Worm (Caenorhabditis elegans) whole organism, young adult: Measurements from ENCODE around the gene F14H8.2.

Source experiments
- F10E7.11 ChIP-seq: sonication (generic microtip); optimal IDR thresholded peaks from 2 replicates; lab custom pipeline; 2017; ENCODE audit warnings: mild to moderate bottlenecking, missing genetic modification characterization, moderate library complexity, missing compliant biosample characterization
- F49E8.2 ChIP-seq: sonication (generic microtip); optimal IDR thresholded peaks from 3 replicates; lab custom pipeline; 2017; ENCODE audit warnings: missing genetic modification characterization, mild to moderate bottlenecking, missing compliant biosample characterization, antibody characterized with exemption, moderate library complexity; ENCODE audit not compliant: insufficient read depth
- F52B5.7 ChIP-seq: sonication (generic microtip); optimal IDR thresholded peaks from 2 replicates; lab custom pipeline; 2016; ENCODE audit warnings: mild to moderate bottlenecking, missing genetic modification characterization, missing compliant biosample characterization
- T26A5.8 ChIP-seq: sonication (generic microtip); optimal IDR thresholded peaks from 2 replicates; lab custom pipeline; 2016; ENCODE audit warnings: missing genetic modification characterization, missing compliant biosample characterization
- Y53F4B.3 ChIP-seq: fragments of 200-800 bp; sonication (Bioruptor generic); IDR thresholded peaks from 2 replicates; pipeline ENCODE4 v1.3.6; 2022; ENCODE audit warnings: missing genetic modification reagents, missing genetic modification characterization, missing compliant biosample characterization
- Y53G8AR.9 ChIP-seq: fragments of 200-800 bp; sonication (Bioruptor generic); conservative IDR thresholded peaks from 2 replicates; pipeline ENCODE4 v1.3.6; 2022; ENCODE audit warnings: missing genetic modification reagents, missing genetic modification characterization, missing compliant biosample characterization
- ama-1 ChIP-seq, 3 experiments: fragments of 150-350 bp in 1 of 3; sonication (generic microtip) in 2 of 3; optimal IDR thresholded peaks; 2 replicates each; lab custom pipeline; 2014 to 2018; ENCODE audit warnings: missing biosample characterization in 2 of 3, missing genetic modification characterization in 2 of 3, missing genetic modification reagents in 2 of 3
- aptf-2 ChIP-seq: fragments of 200-800 bp; sonication (Bioruptor generic); conservative IDR thresholded peaks from 2 replicates; pipeline ENCODE4 v1.3.6; 2022; ENCODE audit warnings: missing genetic modification reagents, missing genetic modification characterization, missing compliant biosample characterization
- attf-6 ChIP-seq: fragments of 200-800 bp; sonication (Bioruptor generic); IDR thresholded peaks from 2 replicates; pipeline ENCODE4 v1.3.6; 2022; ENCODE audit warnings: missing genetic modification reagents, missing genetic modification characterization, missing compliant biosample characterization
- cebp-2 ChIP-seq: fragments of 200-800 bp; sonication (Bioruptor generic); IDR thresholded peaks from 2 replicates; pipeline ENCODE4 v1.3.6; 2022; ENCODE audit warnings: missing genetic modification characterization, missing compliant biosample characterization
- chd-7 ChIP-seq: sonication (generic microtip); optimal IDR thresholded peaks from 2 replicates; lab custom pipeline; 2016; ENCODE audit warnings: mild to moderate bottlenecking, missing genetic modification characterization, moderate library complexity, missing compliant biosample characterization
- efl-1 ChIP-seq: fragments of 150-350 bp; optimal IDR thresholded peaks from 2 replicates; lab custom pipeline; 2014; ENCODE audit warnings: missing biosample characterization, missing genetic modification reagents, missing genetic modification characterization
- hrde-1 ChIP-seq: sonication (generic microtip); optimal IDR thresholded peaks from 2 replicates; lab custom pipeline; 2016; ENCODE audit warnings: missing genetic modification characterization, mild to moderate bottlenecking, missing compliant biosample characterization, moderate library complexity, missing genotype, missing genetic modification reagents, borderline replicate concordance
- let-526 ChIP-seq: fragments of 200-800 bp; sonication (Bioruptor generic); IDR thresholded peaks from 2 replicates; pipeline ENCODE4 v1.3.6; 2022; ENCODE audit warnings: missing genetic modification reagents, missing genetic modification characterization, missing compliant biosample characterization
- lin-26 ChIP-seq: fragments of 200-800 bp; sonication (Bioruptor generic); IDR thresholded peaks from 2 replicates; pipeline ENCODE4 v1.3.6; 2022; ENCODE audit warnings: missing genetic modification reagents, missing genetic modification characterization, missing compliant biosample characterization
- lsl-1 ChIP-seq: fragments of 200-800 bp; sonication (Bioruptor generic); optimal IDR thresholded peaks from 2 replicates; lab custom pipeline; 2018; ENCODE audit warnings: mild to moderate bottlenecking, missing genetic modification characterization, moderate library complexity, missing compliant biosample characterization
- madf-10 ChIP-seq: sonication (generic microtip); optimal IDR thresholded peaks from 2 replicates; lab custom pipeline; 2016; ENCODE audit warnings: mild to moderate bottlenecking, missing genetic modification characterization, missing compliant biosample characterization
- madf-8 ChIP-seq: fragments of 200-800 bp; sonication (Bioruptor generic); conservative IDR thresholded peaks from 2 replicates; pipeline ENCODE4 v1.3.6; 2022; ENCODE audit warnings: missing genetic modification reagents, missing genetic modification characterization, missing compliant biosample characterization
- mcd-1 ChIP-seq: fragments of 200-800 bp; sonication (Bioruptor generic); IDR thresholded peaks from 2 replicates; pipeline ENCODE4 v1.3.6; 2022; ENCODE audit warnings: missing genetic modification reagents, missing genetic modification characterization, missing compliant biosample characterization
- mel-28 ChIP-seq: sonication (generic microtip); optimal IDR thresholded peaks from 2 replicates; lab custom pipeline; 2016; ENCODE audit warnings: borderline replicate concordance, mild to moderate bottlenecking, missing genetic modification characterization, missing compliant biosample characterization
- mes-4 ChIP-seq: sonication (generic microtip); optimal IDR thresholded peaks from 2 replicates; lab custom pipeline; 2016; ENCODE audit warnings: missing genotype, missing genetic modification characterization, missing compliant biosample characterization
- nhr-120 ChIP-seq: fragments of 200-800 bp; sonication (Bioruptor generic); IDR thresholded peaks from 2 replicates; pipeline ENCODE4 v1.3.6; 2022; ENCODE audit warnings: missing genetic modification characterization, missing compliant biosample characterization
- nhr-179 ChIP-seq: sonication (generic microtip); optimal IDR thresholded peaks from 2 replicates; lab custom pipeline; 2016; ENCODE audit warnings: mild to moderate bottlenecking, missing genetic modification characterization, missing compliant biosample characterization
- nhr-27 ChIP-seq: fragments of 200-800 bp; sonication (Bioruptor generic); optimal IDR thresholded peaks from 2 replicates; lab custom pipeline; 2018; ENCODE audit warnings: mild to moderate bottlenecking, missing genetic modification characterization, moderate library complexity, missing compliant biosample characterization
- nhr-80 ChIP-seq: sonication (generic microtip); optimal IDR thresholded peaks from 2 replicates; lab custom pipeline; 2016; ENCODE audit warnings: missing genetic modification characterization, missing compliant biosample characterization
- pha-4 ChIP-seq: fragments of 150-350 bp; sonication (generic microtip); optimal IDR thresholded peaks from 2 replicates; lab custom pipeline; 2014; ENCODE audit warnings: missing biosample characterization, missing genetic modification reagents, missing genetic modification characterization
- rcor-1 ChIP-seq: fragments of 200-800 bp; sonication (Bioruptor generic); IDR thresholded peaks from 2 replicates; pipeline ENCODE4 v1.3.6; 2022; ENCODE audit warnings: missing genetic modification reagents, missing genetic modification characterization, missing compliant biosample characterization
- rec-8 ChIP-seq, 2 experiments: sonication (generic microtip); optimal IDR thresholded peaks; 2 replicates each; lab custom pipeline; 2016; ENCODE audit warnings: mild to moderate bottlenecking in 2 of 2, missing genetic modification characterization in 2 of 2, missing genetic modification reagents in 2 of 2, missing genotype in 2 of 2, missing biosample characterization in 1 of 2, missing compliant biosample characterization in 1 of 2, moderate library complexity in 1 of 2
- snpc-4 ChIP-seq, 5 experiments: fragments of 150-350 bp in 1 of 5; sonication (generic microtip) in 4 of 5; optimal IDR thresholded peaks; 2 replicates each; lab custom pipeline; 2014 to 2018; ENCODE audit warnings: missing genetic modification characterization in 5 of 5, missing biosample characterization in 3 of 5, antibody characterized with exemption in 2 of 5, mild to moderate bottlenecking in 2 of 5, missing compliant biosample characterization in 2 of 5, missing genotype in 2 of 5, moderate library complexity in 2 of 5, missing genetic modification reagents in 1 of 5
- somi-1 ChIP-seq: fragments of 200-800 bp; sonication (Bioruptor generic); optimal IDR thresholded peaks from 2 replicates; lab custom pipeline; 2018; ENCODE audit warnings: mild to moderate bottlenecking, missing genetic modification characterization, missing compliant biosample characterization
- tbx-9 ChIP-seq: sonication (generic microtip); optimal IDR thresholded peaks from 2 replicates; lab custom pipeline; 2016; ENCODE audit warnings: borderline replicate concordance, missing genetic modification characterization, inconsistent platforms, missing compliant biosample characterization
- unc-62 ChIP-seq: fragments of 150-350 bp; optimal IDR thresholded peaks from 2 replicates; lab custom pipeline; 2014; ENCODE audit warnings: missing biosample characterization, missing genetic modification reagents, missing genetic modification characterization
- zim-3 ChIP-seq: sonication (generic microtip); optimal IDR thresholded peaks from 2 replicates; lab custom pipeline; 2017; ENCODE audit warnings: mild to moderate bottlenecking, missing genetic modification characterization, moderate library complexity, missing compliant biosample characterization
- ztf-25 ChIP-seq: fragments of 200-800 bp; sonication (Bioruptor generic); IDR thresholded peaks from 2 replicates; pipeline ENCODE4 v1.3.6; 2022; ENCODE audit warnings: missing genetic modification reagents, missing genetic modification characterization, missing compliant biosample characterization

Gene F14H8.2

ce11 chrV:15028896-15029519 is 8.9 kb upstream of the F14H8.2 start, which contains the start of gene F14H8.8 (continued):
- peak; percentile 64 for TF ChIP-seq F49E8.2
- TF ChIP-seq madf-8 (GFP tag; lab: Robert Waterston, UW), result peak; percentile 29; the same call in 1 of the 2 replicates
- no peak for TF ChIP-seq mes-4 (tag; lab: Kevin White, UChicago)
- no peak for TF ChIP-seq somi-1 (GFP tag; lab: Kevin White, UChicago)
- no peak for TF ChIP-seq madf-10 (tag; lab: Kevin White, UChicago)
- peak; percentile 80 for TF ChIP-seq rcor-1
- TF ChIP-seq snpc-4 (GFP tag; optimal IDR thresholded peaks at IDR 0.05; lab: Kevin White, UChicago), result peak; percentile 96
- TF ChIP-seq snpc-4 (tag; optimal IDR thresholded peaks at IDR 0.05; lab: Kevin White, UChicago), result peak; percentile 87 to 98 (median 96)
- TF ChIP-seq rec-8 (tag; optimal IDR thresholded peaks at IDR 0.05; lab: Kevin White, UChicago), result no peak

DNA sequence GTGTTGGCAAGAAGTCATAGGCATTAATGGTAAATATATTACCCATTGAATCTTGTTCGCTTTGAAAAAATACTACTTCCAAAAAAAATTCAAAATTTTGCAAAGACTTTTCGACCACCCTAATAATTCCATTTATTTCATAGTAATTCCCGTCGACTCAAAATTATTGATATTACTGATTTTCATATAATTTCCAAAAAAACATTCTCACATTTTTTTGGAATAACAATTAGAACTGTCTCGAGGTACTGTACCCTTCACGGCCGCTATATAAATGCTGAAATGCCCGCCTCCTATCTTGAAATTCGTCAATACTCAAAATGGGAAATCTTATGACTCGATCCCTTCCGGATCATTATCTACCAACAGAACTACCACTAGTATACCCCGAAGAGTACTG is 3.4 kb upstream of the F14H8.2 start, which contains the start of gene F14H8.4:
Gene F14H8.4, plus strand, starts transcription at position 301 of the 400 bp plus-strand sequence.
- TF ChIP-seq pha-4 (tag; lab: Kevin White, UChicago) (no peak), mcd-1 (GFP tag; lab: Robert Waterston, UW) (no peak), chd-7 (no peak), Y53F4B.3 (GFP tag; lab: Robert Waterston, UW) (no peak), attf-6 (no peak), T26A5.8 (tag; lab: Kevin White, UChicago) (no peak), lsl-1 (GFP tag; lab: Kevin White, UChicago) (no peak), lin-26 (GFP tag; lab: Robert Waterston, UW) (no peak), let-526 (GFP tag; lab: Robert Waterston, UW) (no peak), nhr-179 (no peak), efl-1 (no peak), nhr-27 (no peak)

DNA sequence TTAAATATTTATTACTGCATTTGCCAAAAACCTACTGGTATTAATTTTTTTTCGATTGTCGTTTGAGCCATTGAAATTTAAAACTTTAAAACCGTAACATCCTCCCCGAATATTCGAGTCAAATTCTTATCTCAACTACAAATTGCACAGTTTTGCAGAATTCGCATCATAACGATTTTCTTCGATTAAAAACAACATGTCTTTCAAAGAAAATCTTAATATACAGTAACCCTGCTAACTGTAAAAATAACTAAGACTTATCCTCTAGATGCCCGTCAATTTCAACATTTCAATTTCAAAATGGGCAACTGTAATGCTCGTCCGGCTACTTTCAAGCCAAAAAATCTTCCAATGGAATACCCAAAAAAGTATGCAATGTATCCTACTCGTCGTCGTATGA is 603 bp upstream of the F14H8.2 start, which contains the start of gene F14H8.5:
Gene F14H8.5, plus strand, starts transcription at position 301 of the 400 bp plus-strand sequence.
- TF ChIP-seq tbx-9 (tag; lab: Kevin White, UChicago), result no peak
- no peak for TF ChIP-seq mcd-1 (GFP tag; lab: Robert Waterston, UW)
- TF ChIP-seq pha-4 (tag; lab: Kevin White, UChicago), result no peak
- TF ChIP-seq ztf-25 (GFP tag; lab: Robert Waterston, UW), result no peak
- TF ChIP-seq Y53G8AR.9 (GFP tag; lab: Robert Waterston, UW), result no peak
- TF ChIP-seq mes-4 (tag; lab: Kevin White, UChicago), result no peak
- TF ChIP-seq ama-1 (optimal IDR thresholded peaks at IDR 0.05; lab: Kevin White, UChicago), result no peak
- no peak for TF ChIP-seq ama-1 (GFP tag; optimal IDR thresholded peaks at IDR 0.05; lab: Kevin White, UChicago)
- no peak for TF ChIP-seq mel-28 (tag; lab: Kevin White, UChicago)

DNA sequence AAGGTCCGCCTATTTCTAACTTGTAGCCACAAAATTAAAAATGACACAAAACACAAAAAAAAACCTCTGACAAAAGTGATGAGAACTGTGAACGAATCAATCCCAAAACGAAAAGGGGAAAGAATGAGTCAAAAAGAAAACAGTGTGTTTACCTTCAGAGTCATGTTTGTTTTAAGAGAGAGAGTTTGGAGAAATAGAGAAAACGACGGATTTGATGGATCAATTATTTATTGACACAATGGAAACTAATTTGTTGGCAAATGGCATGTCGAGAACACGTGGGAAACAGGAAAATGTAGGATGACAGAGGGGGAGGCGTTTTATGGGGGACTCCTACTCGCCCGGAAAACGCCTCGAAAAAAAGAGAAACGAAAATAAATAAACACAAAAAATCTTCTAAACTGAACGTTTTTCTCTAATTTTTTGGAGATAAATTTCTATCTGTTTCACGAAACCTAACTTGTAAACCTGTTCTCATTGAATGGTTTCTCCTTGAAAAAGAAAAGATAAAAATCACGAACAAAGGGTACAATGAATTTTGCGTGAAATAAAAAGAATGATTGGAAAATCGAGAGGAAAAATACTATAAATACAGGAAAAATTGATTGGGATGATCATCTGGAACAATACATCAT is 3.2 kb downstream of the F14H8.2 start:
- TF ChIP-seq unc-62 (GFP tag; lab: Kevin White, UChicago) (no peak), hrde-1 (no peak), zim-3 (no peak), nhr-120 (GFP tag; lab: Robert Waterston, UW) (no peak), F10E7.11 (tag; lab: Kevin White, UChicago) (no peak), nhr-80 (no peak), cebp-2 (no peak), aptf-2 (GFP tag; lab: Robert Waterston, UW) (no peak), F52B5.7 (tag; lab: Kevin White, UChicago) (no peak)
